Fruit fly (Drosophila melanogaster) whole organism, adult: Measurements from ENCODE around the gene Sos.

Experiments used
- CG11617 ChIP-seq: fragments of 200-800 bp; sonication (Bioruptor generic); optimal IDR thresholded peaks from 2 replicates; lab custom pipeline; 2017; ENCODE audit warnings: mild to moderate bottlenecking, missing biosample characterization, missing genetic modification reagents, missing genetic modification characterization
- CG5204 ChIP-seq: fragments of 200-800 bp; sonication (Bioruptor generic); optimal IDR thresholded peaks from 2 replicates; lab custom pipeline; 2016; ENCODE audit warnings: missing biosample characterization, missing genetic modification characterization

DNA sequence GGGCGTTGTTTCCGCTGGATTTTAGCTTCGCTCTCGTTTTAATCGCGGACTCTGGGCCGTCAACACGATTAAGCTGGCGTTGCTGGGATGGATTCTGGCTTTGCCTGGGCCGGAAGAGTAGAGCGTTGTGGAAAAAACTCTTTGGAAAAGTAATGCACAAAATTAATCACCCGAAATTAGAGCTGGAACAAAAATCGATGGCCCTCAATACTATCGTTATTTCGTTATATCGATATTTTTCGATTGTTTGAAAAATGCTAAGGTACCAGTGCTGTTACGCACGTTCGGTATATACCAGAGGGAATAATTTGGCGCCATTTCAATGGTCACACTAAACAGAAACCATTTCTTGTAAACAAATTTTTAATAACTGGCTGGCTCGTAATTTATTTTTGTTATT is 15.9 kb downstream of the Sos start, which contains the start of the genes Arpc1 and Orc5:
- TF ChIP-seq CG5204 (GFP tag; lab: Kevin White, UChicago) (no peak), CG11617 (GFP tag; lab: Kevin White, UChicago) (no peak)
